Fruit fly (Drosophila melanogaster) whole organism, prepupa: Measurements from ENCODE around the gene CG11726.
A peak's percentile ranks its signal among the peaks of the same experiment; 100 is the strongest.

ENCODE experiments used
- Blimp-1 ChIP-seq: fragments of 200-800 bp; sonication (Bioruptor generic); optimal IDR thresholded peaks from 3 replicates; lab custom pipeline; 2017; ENCODE audit warnings: missing biosample characterization, missing genetic modification characterization, mild to moderate bottlenecking, moderate library complexity, missing genetic modification reagents
- CG10631 ChIP-seq: fragments of 200-800 bp; sonication (Bioruptor generic); optimal IDR thresholded peaks from 2 replicates; lab custom pipeline; 2016; ENCODE audit warnings: missing biosample characterization, missing genetic modification characterization
- CG10669 ChIP-seq: fragments of 200-800 bp; sonication (Bioruptor generic); optimal IDR thresholded peaks from 3 replicates; lab custom pipeline; 2018; ENCODE audit warnings: missing biosample characterization, mild to moderate bottlenecking, missing genetic modification characterization, moderate library complexity
- CG15336 ChIP-seq: fragments of 200-800 bp; sonication (Bioruptor generic); IDR thresholded peaks from 2 replicates; pipeline ENCODE4 v1.3.6; 2022; ENCODE audit warnings: missing biosample characterization, missing genetic modification characterization
- CG1621 ChIP-seq: fragments of 200-800 bp; sonication (Bioruptor generic); optimal IDR thresholded peaks from 3 replicates; lab custom pipeline; 2018; ENCODE audit warnings: missing biosample characterization, mild to moderate bottlenecking, missing genetic modification characterization
- CG16779 ChIP-seq: fragments of 200-800 bp; sonication (Bioruptor generic); optimal IDR thresholded peaks from 3 replicates; lab custom pipeline; 2017; ENCODE audit warnings: missing biosample characterization, mild to moderate bottlenecking, missing genetic modification characterization
- CG31627 ChIP-seq: fragments of 200-800 bp; sonication (Bioruptor generic); optimal IDR thresholded peaks from 3 replicates; lab custom pipeline; 2016; ENCODE audit warnings: missing biosample characterization, missing genetic modification characterization
- CG3919 ChIP-seq: fragments of 200-800 bp; sonication (Bioruptor generic); optimal IDR thresholded peaks from 3 replicates; lab custom pipeline; 2016; ENCODE audit warnings: missing biosample characterization, missing genetic modification characterization
- CG4318 ChIP-seq: fragments of 200-800 bp; sonication (Bioruptor generic); optimal IDR thresholded peaks from 3 replicates; lab custom pipeline; 2017; ENCODE audit warnings: missing biosample characterization, mild to moderate bottlenecking, missing genetic modification characterization
- CG6163 ChIP-seq: fragments of 200-800 bp; sonication (Bioruptor generic); IDR thresholded peaks from 3 replicates; pipeline ENCODE4 v1.3.6; 2022; ENCODE audit warnings: missing biosample characterization, missing genetic modification characterization
- CG6276 ChIP-seq: fragments of 200-800 bp; sonication (Bioruptor generic); optimal IDR thresholded peaks from 2 replicates; lab custom pipeline; 2017; ENCODE audit warnings: missing biosample characterization, mild to moderate bottlenecking, missing genetic modification characterization
- CG6792 ChIP-seq: fragments of 200-800 bp; sonication (Bioruptor generic); optimal IDR thresholded peaks from 3 replicates; lab custom pipeline; 2016; ENCODE audit warnings: missing biosample characterization, missing genetic modification characterization
- CG6854 ChIP-seq: fragments of 200-800 bp; sonication (Bioruptor generic); optimal IDR thresholded peaks from 2 replicates; lab custom pipeline; 2017; ENCODE audit warnings: missing biosample characterization, mild to moderate bottlenecking, missing genetic modification characterization
- CG8119 ChIP-seq: fragments of 200-800 bp; sonication (Bioruptor generic); IDR thresholded peaks from 3 replicates; pipeline ENCODE4 v1.3.6; 2022; ENCODE audit warnings: missing biosample characterization, missing genetic modification characterization
- CG8632 ChIP-seq: fragments of 200-800 bp; sonication (Bioruptor generic); optimal IDR thresholded peaks from 3 replicates; lab custom pipeline; 2016; ENCODE audit warnings: missing biosample characterization, missing genetic modification characterization
- Eip75B ChIP-seq: fragments of 200-800 bp; sonication (Bioruptor generic); optimal IDR thresholded peaks from 3 replicates; lab custom pipeline; 2016; ENCODE audit warnings: missing biosample characterization, missing genetic modification characterization
- Eip78C ChIP-seq: fragments of 200-800 bp; sonication (Bioruptor generic); peaks from one replicate; lab custom pipeline; 2016; ENCODE audit warnings: missing biosample characterization, missing genetic modification characterization
- Gug ChIP-seq: fragments of 200-800 bp; sonication (Bioruptor generic); IDR thresholded peaks from 2 replicates; pipeline ENCODE4 v1.3.6; 2022; ENCODE audit warnings: missing biosample characterization, missing genetic modification characterization
- Hr38 ChIP-seq: sonication (Bioruptor generic); optimal IDR thresholded peaks from 2 replicates; lab custom pipeline; 2016; ENCODE audit warnings: missing biosample characterization, missing genetic modification characterization
- Hr39 ChIP-seq: fragments of 200-800 bp; sonication (Bioruptor generic); optimal IDR thresholded peaks from 2 replicates; lab custom pipeline; 2016; ENCODE audit warnings: missing biosample characterization, missing genetic modification characterization
- Lpt ChIP-seq: fragments of 200-800 bp; sonication (Bioruptor generic); optimal IDR thresholded peaks from 3 replicates; lab custom pipeline; 2016; ENCODE audit warnings: missing biosample characterization, missing genetic modification characterization
- Met ChIP-seq: fragments of 200-800 bp; sonication (Bioruptor generic); optimal IDR thresholded peaks from 3 replicates; lab custom pipeline; 2016; ENCODE audit warnings: missing biosample characterization, missing genetic modification characterization
- OdsH ChIP-seq: fragments of 200-800 bp; sonication (Bioruptor generic); optimal IDR thresholded peaks from 3 replicates; lab custom pipeline; 2016; ENCODE audit warnings: missing biosample characterization, missing genetic modification characterization
- Smox ChIP-seq: fragments of 200-800 bp; sonication (Bioruptor generic); optimal IDR thresholded peaks from 3 replicates; lab custom pipeline; 2016; ENCODE audit warnings: missing biosample characterization, missing genetic modification characterization
- Sox102F ChIP-seq: fragments of 200-800 bp; sonication (Bioruptor generic); optimal IDR thresholded peaks from 2 replicates; lab custom pipeline; 2016; ENCODE audit warnings: missing biosample characterization, mild to moderate bottlenecking, missing genetic modification characterization
- Sox14 ChIP-seq: fragments of 200-800 bp; sonication (Bioruptor generic); optimal IDR thresholded peaks from 3 replicates; lab custom pipeline; 2016; ENCODE audit warnings: missing biosample characterization, missing genetic modification characterization
- achi ChIP-seq: fragments of 200-800 bp; sonication (Bioruptor generic); optimal IDR thresholded peaks from 3 replicates; lab custom pipeline; 2016; ENCODE audit warnings: missing biosample characterization, missing genetic modification characterization
- acj6 ChIP-seq: fragments of 200-800 bp; sonication (Bioruptor generic); optimal IDR thresholded peaks from 3 replicates; lab custom pipeline; 2016; ENCODE audit warnings: missing biosample characterization, missing genetic modification characterization
- dsx ChIP-seq: fragments of 200-800 bp; optimal IDR thresholded peaks from 3 replicates; lab custom pipeline; 2019; ENCODE audit warnings: missing biosample characterization, mild to moderate bottlenecking, missing genetic modification characterization, moderate library complexity; ENCODE audit not compliant: poor library complexity, severe bottlenecking
- fd85E ChIP-seq: fragments of 200-800 bp; sonication (Bioruptor generic); optimal IDR thresholded peaks from 3 replicates; lab custom pipeline; 2016; ENCODE audit warnings: missing biosample characterization, missing genetic modification characterization
- fkh ChIP-seq: fragments of 200-800 bp; sonication (Bioruptor generic); optimal IDR thresholded peaks from 3 replicates; lab custom pipeline; 2017; ENCODE audit warnings: missing biosample characterization, mild to moderate bottlenecking, missing genetic modification characterization, moderate library complexity
- lz ChIP-seq: fragments of 200-800 bp; sonication (Bioruptor generic); optimal IDR thresholded peaks from 3 replicates; lab custom pipeline; 2016; ENCODE audit warnings: missing biosample characterization, missing genetic modification characterization
- pdm3 ChIP-seq: fragments of 200-800 bp; sonication (Bioruptor generic); optimal IDR thresholded peaks from 3 replicates; lab custom pipeline; 2016; ENCODE audit warnings: missing biosample characterization, missing genetic modification characterization
- salr ChIP-seq, 2 experiments: fragments of 200-800 bp; sonication (Bioruptor generic); optimal IDR thresholded peaks; 3 replicates each; lab custom pipeline; 2016 to 2018; ENCODE audit warnings: missing biosample characterization in 2 of 2, missing genetic modification characterization in 2 of 2, mild to moderate bottlenecking in 1 of 2
- spab ChIP-seq: fragments of 200-800 bp; sonication (Bioruptor generic); optimal IDR thresholded peaks from 2 replicates; lab custom pipeline; 2017; ENCODE audit warnings: missing biosample characterization, mild to moderate bottlenecking, missing genetic modification characterization, missing genetic modification reagents
- svp ChIP-seq: fragments of 200-800 bp; sonication (Bioruptor generic); peaks from one replicate; lab custom pipeline; 2016; ENCODE audit warnings: missing biosample characterization, missing genetic modification characterization
- topi ChIP-seq: fragments of 200-800 bp; sonication (Bioruptor generic); optimal IDR thresholded peaks from 3 replicates; lab custom pipeline; 2016; ENCODE audit warnings: missing biosample characterization, missing genetic modification characterization

CG11726 gene

dm6 chr3L:11354298-11354757 is 40.2 kb upstream of the CG11726 start (continued):
- TF ChIP-seq achi (GFP tag; lab: Kevin White, UChicago) = peak; percentile 69
- TF ChIP-seq CG3919 (GFP tag; lab: Kevin White, UChicago) = peak; percentile 82
- peak; percentile 75 for TF ChIP-seq CG6276 (GFP tag; lab: Kevin White, UChicago)
- peak; percentile 92 for TF ChIP-seq CG6163
- peak; percentile 68 for TF ChIP-seq pdm3 (GFP tag; lab: Kevin White, UChicago)
- peak; percentile 51 for TF ChIP-seq Blimp-1 (GFP tag; lab: Kevin White, UChicago)
- peak; percentile 57 for TF ChIP-seq Met (GFP tag; lab: Kevin White, UChicago)
- TF ChIP-seq Smox (GFP tag; lab: Kevin White, UChicago) = peak; percentile 52
- peak; percentile 84 for TF ChIP-seq svp
- TF ChIP-seq CG10631 (GFP tag; lab: Kevin White, UChicago) = peak; percentile 84
- peak; percentile 82 for TF ChIP-seq spab (GFP tag; lab: Kevin White, UChicago)
- TF ChIP-seq lz = peak; percentile 27
- peak; percentile 63 for TF ChIP-seq Eip75B (GFP tag; lab: Kevin White, UChicago)
- peak; percentile 71 for TF ChIP-seq topi (GFP tag; lab: Kevin White, UChicago)
- TF ChIP-seq salr (GFP tag; optimal IDR thresholded peaks at IDR 0.05; lab: Kevin White, UChicago) = peak; percentile 52 to 73
- peak; percentile 68 for TF ChIP-seq Lpt
- TF ChIP-seq fd85E (GFP tag; lab: Kevin White, UChicago) = peak; percentile 23
- peak; percentile 83 for TF ChIP-seq CG10669
- TF ChIP-seq OdsH = peak; percentile 70
- TF ChIP-seq CG6854 = peak; percentile 73
- TF ChIP-seq dsx (GFP tag; lab: Kevin White, UChicago) = peak; percentile 70

- TF ChIP-seq CG6163 = 0 out of 3 replicates have a peak, but pooled peaks have one; percentile 26
- 0 out of 2 replicates have a peak, but pooled peaks have one; percentile 7 for TF ChIP-seq CG15336 (GFP tag; lab: Robert Waterston, UW)
- peak; percentile 65 for TF ChIP-seq fkh (GFP tag; lab: Kevin White, UChicago)
- peak; percentile 9 for TF ChIP-seq Eip78C
- TF ChIP-seq CG6792 (GFP tag; lab: Kevin White, UChicago) = no peak
Measured at dm6 chr3L:11355429-11356327, 38.8 kb upstream of the CG11726 start.

dm6 chr3L:11357059-11357458 is 37.4 kb upstream of the CG11726 start:
- no peak for TF ChIP-seq topi (GFP tag; lab: Kevin White, UChicago)

dm6 chr3L:11358733-11359132 is 35.8 kb upstream of the CG11726 start:
- TF ChIP-seq CG1621 (tag; lab: Kevin White, UChicago) = peak; percentile 35
- no peak for TF ChIP-seq OdsH
- TF ChIP-seq CG6163 = peak; percentile 68
- TF ChIP-seq Gug (GFP tag; lab: Robert Waterston, UW) = no peak

dm6 chr3L:11359596-11359995 is 34.9 kb upstream of the CG11726 start:
- TF ChIP-seq acj6 (GFP tag; lab: Kevin White, UChicago) (no peak), CG6163 (peak; percentile 73; the same call in 2 of the 3 replicates)

- TF ChIP-seq CG15336 (GFP tag; lab: Robert Waterston, UW) = peak; percentile 87
- peak; percentile 85 for TF ChIP-seq Hr39 (GFP tag; lab: Kevin White, UChicago)
- peak; percentile 91 for TF ChIP-seq pdm3 (GFP tag; lab: Kevin White, UChicago)
- peak; percentile 86 for TF ChIP-seq lz
- no peak for TF ChIP-seq CG6854
- TF ChIP-seq Blimp-1 (GFP tag; lab: Kevin White, UChicago) = peak; percentile 47
- TF ChIP-seq salr (GFP tag; optimal IDR thresholded peaks at IDR 0.05; lab: Kevin White, UChicago) = peak; percentile 75 to 79
- no peak for TF ChIP-seq fkh (GFP tag; lab: Kevin White, UChicago)
- TF ChIP-seq Hr38 (GFP tag; lab: Kevin White, UChicago) = peak; percentile 52
- peak; percentile 84 for TF ChIP-seq CG10631 (GFP tag; lab: Kevin White, UChicago)
- peak; percentile 85 for TF ChIP-seq spab (GFP tag; lab: Kevin White, UChicago)
- TF ChIP-seq CG8119 (GFP tag; lab: Robert Waterston, UW) = peak; percentile 89
- peak; percentile 88 for TF ChIP-seq Sox14
- TF ChIP-seq svp = peak; percentile 91
- peak; percentile 83 for TF ChIP-seq CG1621 (tag; lab: Kevin White, UChicago)
- TF ChIP-seq Sox102F (GFP tag; lab: Kevin White, UChicago) = peak; percentile 80
- peak; percentile 83 for TF ChIP-seq topi (GFP tag; lab: Kevin White, UChicago)
- TF ChIP-seq CG31627 = peak; percentile 85
- TF ChIP-seq CG4318 = peak; percentile 88
- peak; percentile 80 for TF ChIP-seq CG8632 (GFP tag; lab: Kevin White, UChicago)
- TF ChIP-seq CG16779 (tag; lab: Kevin White, UChicago) = peak; percentile 71
- peak; percentile 97 for TF ChIP-seq CG6163
- peak; percentile 88 for TF ChIP-seq OdsH
Measured at dm6 chr3L:11364327-11364726, 30.2 kb upstream of the CG11726 start.
